Fruit fly (Drosophila melanogaster) whole organism, wandering third instar larva: ENCODE measurements around the gene CG15170.

Experiments used
- Dif ChIP-seq: fragments of 200-275, 200-300 bp; sonication (Bioruptor generic); optimal IDR thresholded peaks from 2 replicates; lab custom pipeline; 2018; ENCODE audit warnings: missing biosample characterization, missing genetic modification characterization; ENCODE audit not compliant: partially characterized antibody
- GATAd ChIP-seq: sonication (Bioruptor generic); optimal IDR thresholded peaks from 2 replicates; lab custom pipeline; 2016; ENCODE audit warnings: missing biosample characterization, missing genetic modification characterization
- br ChIP-seq: fragments of 200-800 bp; sonication (Bioruptor generic); optimal IDR thresholded peaks from 2 replicates; lab custom pipeline; 2016; ENCODE audit warnings: missing biosample characterization, missing genetic modification characterization
- pan ChIP-seq: fragments of >200 bp; optimal IDR thresholded peaks from 2 replicates; lab custom pipeline; 2017
- psq ChIP-seq: fragments of 200-800 bp; sonication (Bioruptor generic); optimal IDR thresholded peaks from 3 replicates; lab custom pipeline; 2017; ENCODE audit warnings: missing biosample characterization, mild to moderate bottlenecking, missing genetic modification characterization, moderate library complexity

DNA sequence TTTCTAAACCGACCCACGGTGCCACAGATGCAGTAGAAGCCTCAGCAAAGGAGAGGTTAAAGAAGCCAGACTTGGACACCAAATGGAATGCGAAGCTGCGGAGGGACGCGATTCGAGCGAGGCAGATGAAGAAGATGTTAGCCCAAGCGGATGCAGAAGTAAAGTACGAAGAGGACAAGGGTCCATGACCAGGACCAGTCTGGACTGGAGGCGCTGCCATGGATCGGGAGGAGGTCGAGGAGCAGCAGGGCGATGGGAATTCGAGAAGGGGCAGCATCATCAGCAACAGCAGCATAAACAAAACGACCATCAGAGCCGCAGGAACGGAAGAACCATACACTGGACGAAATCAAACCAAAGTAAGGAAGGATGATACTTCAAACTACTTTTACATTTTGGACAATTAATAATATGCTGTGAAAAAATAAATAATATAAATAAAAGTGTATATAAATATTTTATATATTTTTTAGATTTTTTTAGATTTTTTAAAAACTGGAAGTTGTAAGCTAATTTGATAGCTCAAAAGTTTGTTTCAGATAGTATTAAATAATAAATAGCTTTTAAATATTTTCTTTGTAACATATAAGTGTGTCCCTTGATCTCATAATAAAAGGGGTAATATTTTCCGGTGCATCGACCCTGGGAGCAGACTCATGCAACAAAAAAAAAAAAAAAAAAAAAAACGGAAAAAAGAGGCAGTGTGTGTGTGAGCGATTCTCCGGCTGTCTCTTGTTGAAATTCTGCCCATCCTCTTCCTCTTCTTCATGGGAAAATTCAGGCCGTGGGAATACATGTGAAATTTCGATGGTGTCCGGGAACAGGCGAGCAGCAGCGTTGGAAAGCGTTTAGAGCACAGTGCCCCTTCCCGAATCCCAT lies 43.2 kb downstream of the CG15170 start:
- TF ChIP-seq Dif (GFP tag; lab: Kevin White, UChicago) (peak; percentile 66), pan (lab: Kevin White, UChicago) (no peak), GATAd (GFP tag; lab: Kevin White, UChicago) (no peak), br (GFP tag; lab: Kevin White, UChicago) (peak; percentile 10), psq (GFP tag; lab: Kevin White, UChicago) (peak; percentile 88)
